Worm (Caenorhabditis elegans): Measurements from ENCODE around the gene dach-1.

DNA sequence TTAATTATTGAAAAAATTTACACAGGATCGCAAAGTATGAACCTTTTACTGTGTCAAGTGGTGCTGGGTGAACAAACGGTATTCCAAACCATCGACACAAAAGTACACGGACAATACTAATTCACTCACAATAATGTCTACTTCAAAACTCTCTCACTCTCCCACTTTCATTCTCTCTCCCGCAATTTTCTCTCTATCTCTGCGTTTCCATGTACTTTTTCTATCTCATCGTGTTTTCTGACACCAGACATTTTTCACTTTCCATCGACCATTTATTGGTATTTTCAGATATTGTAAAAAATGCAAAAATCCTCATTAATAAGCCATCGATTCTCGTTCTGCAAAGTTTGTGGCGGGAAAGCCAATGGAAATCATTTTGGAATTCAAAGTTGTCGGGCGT, 44.0 kb upstream of the dach-1 start, which contains the start of gene nhr-156:
- TF ChIP-seq crh-2 (tag; optimal IDR thresholded peaks at IDR 0.05): no peak
- no peak for TF ChIP-seq unc-39 (tag; optimal IDR thresholded peaks at IDR 0.05)
- TF ChIP-seq ztf-4 (tag; optimal IDR thresholded peaks at IDR 0.05): no peak
- TF ChIP-seq gmeb-1 (tag; optimal IDR thresholded peaks at IDR 0.05): peak; percentile 2
- no peak for TF ChIP-seq ZK546.5 (tag; optimal IDR thresholded peaks at IDR 0.05)
- no peak for TF ChIP-seq ama-1 (optimal IDR thresholded peaks at IDR 0.05)
- TF ChIP-seq nhr-11 (tag; optimal IDR thresholded peaks at IDR 0.05): no peak
- TF ChIP-seq ztf-1 (GFP tag; conservative IDR thresholded peaks at IDR 0.05): no peak
- TF ChIP-seq R02D3.7 (tag; optimal IDR thresholded peaks at IDR 0.05): no peak
- TF ChIP-seq dmd-4 (tag; optimal IDR thresholded peaks at IDR 0.05): no peak
- no peak for TF ChIP-seq unc-62 (GFP tag; optimal IDR thresholded peaks at IDR 0.05)
- no peak for TF ChIP-seq nhr-77 (tag; optimal IDR thresholded peaks at IDR 0.05)
